Worm (Caenorhabditis elegans) whole organism, L2 larva: Measurements from ENCODE around the gene B0554.5.

Experiments
- ZK546.5 ChIP-seq: sonication (generic microtip); optimal IDR thresholded peaks from 2 replicates; lab custom pipeline; 2017; ENCODE audit warnings: missing biosample characterization, missing genetic modification characterization
- crh-2 ChIP-seq: sonication (generic microtip); optimal IDR thresholded peaks from 2 replicates; lab custom pipeline; 2017; ENCODE audit warnings: missing biosample characterization, missing genetic modification characterization
- lin-39 ChIP-seq: fragments of 150-350 bp; optimal IDR thresholded peaks from 2 replicates; lab custom pipeline; 2014; ENCODE audit warnings: missing biosample characterization, missing genetic modification reagents, missing genetic modification characterization
- mbf-1 ChIP-seq: sonication (generic microtip); optimal IDR thresholded peaks from 2 replicates; lab custom pipeline; 2017; ENCODE audit warnings: missing biosample characterization, missing genetic modification characterization
- nhr-10 ChIP-seq: sonication (generic microtip); optimal IDR thresholded peaks from 2 replicates; lab custom pipeline; 2017; ENCODE audit warnings: missing biosample characterization, missing genetic modification characterization
- nhr-12 ChIP-seq: fragments of 150-350 bp; optimal IDR thresholded peaks from 2 replicates; lab custom pipeline; 2014; ENCODE audit warnings: missing biosample characterization, missing genetic modification characterization
- nhr-237 ChIP-seq: fragments of 150-350 bp; optimal IDR thresholded peaks from 2 replicates; lab custom pipeline; 2014; ENCODE audit warnings: missing biosample characterization, missing genetic modification characterization
- skn-1 ChIP-seq: sonication (generic microtip); optimal IDR thresholded peaks from 2 replicates; lab custom pipeline; 2017; ENCODE audit warnings: missing biosample characterization, missing genetic modification characterization
- unc-62 ChIP-seq: fragments of 150-350 bp; optimal IDR thresholded peaks from 2 replicates; lab custom pipeline; 2014; ENCODE audit warnings: missing biosample characterization, missing genetic modification reagents, missing genetic modification characterization

DNA sequence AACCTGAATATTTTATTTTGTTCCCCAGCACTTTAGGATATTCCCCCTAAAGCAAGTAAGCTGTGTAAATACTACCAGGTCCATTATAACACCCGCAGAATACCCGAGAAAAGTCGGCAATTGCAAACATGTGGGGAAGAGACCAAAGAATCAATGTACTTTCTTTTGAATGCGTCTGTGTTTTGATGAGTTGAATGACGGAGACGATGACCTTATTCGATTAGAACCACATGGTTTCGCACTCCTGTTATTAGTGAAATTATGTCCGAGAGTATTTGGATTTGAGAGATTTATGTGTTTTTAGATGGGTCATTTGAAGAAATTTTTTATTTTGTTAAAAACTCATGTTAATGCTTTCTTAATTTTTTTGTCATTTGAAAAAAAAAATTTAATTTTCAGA, 41.1 kb downstream of the B0554.5 start:
- TF ChIP-seq ZK546.5 (tag; lab: Kevin White, UChicago): no peak
- TF ChIP-seq nhr-10 (tag; lab: Kevin White, UChicago): no peak
- TF ChIP-seq mbf-1: no peak
- no peak for TF ChIP-seq lin-39 (tag; lab: Kevin White, UChicago)
- no peak for TF ChIP-seq unc-62
- no peak for TF ChIP-seq nhr-237 (tag; lab: Kevin White, UChicago)
- TF ChIP-seq nhr-12: no peak
- no peak for TF ChIP-seq skn-1 (tag; lab: Kevin White, UChicago)
- no peak for TF ChIP-seq crh-2 (tag; lab: Kevin White, UChicago)
